Fruit fly (Drosophila melanogaster) Kc167 (cell line): Measurements from ENCODE around the gene Strip.

Experiments
- h ChIP-seq: fragments of >200 bp; optimal IDR thresholded peaks from 3 replicates; lab custom pipeline; 2018; ENCODE audit warnings: missing external identifiers
- psq ChIP-seq: fragments of >200 bp; optimal IDR thresholded peaks from 2 replicates; lab custom pipeline; 2017; ENCODE audit warnings: missing external identifiers
- ttk ChIP-seq: sonication (Bioruptor generic); optimal IDR thresholded peaks from 2 replicates; lab custom pipeline; 2017; ENCODE audit warnings: missing external identifiers

dm6 chr3L:3376551-3376950, 47.9 kb upstream of the Strip start, which contains the start of gene CG12012:
- no peak for TF ChIP-seq h
- no peak for TF ChIP-seq ttk (lab: Kevin White, UChicago)
- TF ChIP-seq psq (lab: Kevin White, UChicago) = no peak
